Worm (Caenorhabditis elegans) whole organism, mixed stage, embryonic: ENCODE measurements around the gene K09H11.6.

Experiments
- flh-1 ChIP-seq: fragments of 200-800 bp; sonication (Bioruptor generic); optimal IDR thresholded peaks from 2 replicates; lab custom pipeline; 2018; ENCODE audit warnings: mild to moderate bottlenecking, missing genetic modification characterization, moderate library complexity, missing compliant biosample characterization
- lin-13 ChIP-seq: fragments of 150-350 bp; optimal IDR thresholded peaks from 2 replicates; lab custom pipeline; 2014; ENCODE audit warnings: missing biosample characterization, missing genetic modification characterization
- lsy-2 ChIP-seq: fragments of 150-350 bp; optimal IDR thresholded peaks from 2 replicates; lab custom pipeline; 2014; ENCODE audit warnings: missing biosample characterization, missing genetic modification characterization
- sem-2 ChIP-seq: fragments of 200-800 bp; sonication (Bioruptor generic); optimal IDR thresholded peaks from 2 replicates; lab custom pipeline; 2018; ENCODE audit warnings: mild to moderate bottlenecking, missing genetic modification characterization, missing compliant biosample characterization
- unc-62 ChIP-seq: fragments of 150-350 bp; optimal IDR thresholded peaks from 2 replicates; lab custom pipeline; 2014; ENCODE audit warnings: missing biosample characterization, missing genetic modification reagents, missing genetic modification characterization

DNA sequence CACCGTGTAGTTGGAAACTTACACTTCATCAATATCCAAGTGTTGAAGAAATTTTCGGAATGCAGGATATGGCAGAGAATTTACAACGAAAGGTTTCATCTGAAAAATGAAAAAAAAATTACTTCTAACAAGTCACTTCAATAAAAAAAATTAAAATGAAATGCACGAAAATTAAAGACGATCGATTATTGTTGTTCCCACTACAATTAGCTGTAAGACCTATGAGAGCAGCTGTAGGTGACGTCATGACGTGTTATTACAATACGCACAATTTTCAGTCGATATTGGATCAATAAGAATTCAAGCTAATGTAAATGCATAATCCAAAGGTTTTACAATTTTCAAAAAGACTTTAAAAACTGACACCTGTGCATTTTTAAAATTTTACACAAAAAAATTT lies 24.2 kb upstream of the K09H11.6 start, which contains the start of gene C53A3.1:
- no peak for TF ChIP-seq lin-13 (tag; lab: Kevin White, UChicago)
- TF ChIP-seq sem-2: no peak
- no peak for TF ChIP-seq flh-1 (GFP tag; lab: Kevin White, UChicago)
- no peak for TF ChIP-seq unc-62 (GFP tag; lab: Kevin White, UChicago)
- TF ChIP-seq lsy-2 (tag; lab: Kevin White, UChicago): no peak
